Fruit fly (Drosophila melanogaster) whole organism, embryonic: ENCODE data around the gene ohgt.

Experiments used
- Adf1 ChIP-seq: fragments of 200-800 bp; sonication (Bioruptor generic); IDR thresholded peaks from 2 replicates; pipeline ENCODE4 v1.3.6; 2022; ENCODE audit warnings: missing biosample characterization, missing genetic modification characterization
- Antp ChIP-seq: fragments of 200-800 bp; sonication (Bioruptor generic); optimal IDR thresholded peaks from 3 replicates; lab custom pipeline; 2016; ENCODE audit warnings: missing biosample characterization, missing genetic modification characterization
- Awh ChIP-seq: fragments of 200-800 bp; sonication (Bioruptor generic); IDR thresholded peaks from 2 replicates; pipeline ENCODE4, ENCODE4 v1.3.6; 2022; ENCODE audit warnings: missing biosample characterization, missing genetic modification characterization
- B-H1 ChIP-seq: fragments of 200-800 bp; sonication (Bioruptor generic); IDR thresholded peaks from 3 replicates; pipeline ENCODE4 v1.3.6; 2022; ENCODE audit warnings: missing biosample characterization, missing genetic modification characterization
- CG10366 ChIP-seq: fragments of 200-800 bp; sonication (Bioruptor generic); IDR thresholded peaks from 2 replicates; pipeline ENCODE4 v1.3.6; 2022; ENCODE audit warnings: missing biosample characterization, missing genetic modification characterization
- CG11398 ChIP-seq: fragments of 200-800 bp; sonication (Bioruptor generic); optimal IDR thresholded peaks from 2 replicates; lab custom pipeline; 2016; ENCODE audit warnings: missing biosample characterization, missing genetic modification characterization
- CG12299 ChIP-seq: fragments of 200-800 bp; sonication (Bioruptor generic); optimal IDR thresholded peaks from 2 replicates; lab custom pipeline; 2018; ENCODE audit warnings: missing biosample characterization, mild to moderate bottlenecking, missing genetic modification characterization
- CG13123 ChIP-seq: fragments of 200-800 bp; sonication (Bioruptor generic); optimal IDR thresholded peaks from 2 replicates; lab custom pipeline; 2016; ENCODE audit warnings: missing biosample characterization, missing genetic modification characterization
- CG14860 ChIP-seq: fragments of 200-800 bp; sonication (Bioruptor generic); IDR thresholded peaks from 3 replicates; pipeline ENCODE4 v1.3.6; 2022; ENCODE audit warnings: missing biosample characterization, missing genetic modification characterization; ENCODE audit not compliant: partially characterized antibody
- CG15696 ChIP-seq: fragments of 200-800 bp; sonication (Bioruptor generic); optimal IDR thresholded peaks from 2 replicates; lab custom pipeline; 2019; ENCODE audit warnings: missing biosample characterization, mild to moderate bottlenecking, missing genetic modification characterization, moderate library complexity
- CG18476 ChIP-seq: fragments of 200-800 bp; sonication (Bioruptor generic); optimal IDR thresholded peaks from 2 replicates; lab custom pipeline; 2016; ENCODE audit warnings: missing biosample characterization, mild to moderate bottlenecking, missing genetic modification characterization
- CG3065 ChIP-seq: fragments of 200-800 bp; sonication (Bioruptor generic); optimal IDR thresholded peaks from 2 replicates; lab custom pipeline; 2016; ENCODE audit warnings: missing biosample characterization, missing genetic modification characterization
- CG31388 ChIP-seq: fragments of 200-800 bp; sonication (Bioruptor generic); optimal IDR thresholded peaks from 2 replicates; lab custom pipeline; 2016; ENCODE audit warnings: missing biosample characterization, missing genetic modification characterization
- CG32767 ChIP-seq: fragments of 200-800 bp; sonication (Bioruptor generic); IDR thresholded peaks from 2 replicates; pipeline ENCODE4 v1.3.6; 2022; ENCODE audit warnings: missing biosample characterization, missing genetic modification characterization
- CG4282 ChIP-seq: fragments of 200-800 bp; sonication (Bioruptor generic); optimal IDR thresholded peaks from 2 replicates; lab custom pipeline; 2016; ENCODE audit warnings: missing biosample characterization, missing genetic modification characterization
- CG4707 ChIP-seq: fragments of 200-800 bp; sonication (Bioruptor generic); optimal IDR thresholded peaks from 2 replicates; lab custom pipeline; 2018; ENCODE audit warnings: missing biosample characterization, mild to moderate bottlenecking, missing genetic modification characterization, moderate library complexity
- CG5245 ChIP-seq: fragments of 200-800 bp; sonication (Bioruptor generic); optimal IDR thresholded peaks from 3 replicates; lab custom pipeline; 2016; ENCODE audit warnings: missing biosample characterization, missing genetic modification characterization
- CG6765 ChIP-seq: fragments of 200-800 bp; sonication (Bioruptor generic); optimal IDR thresholded peaks from 3 replicates; lab custom pipeline; 2017; ENCODE audit warnings: missing biosample characterization, mild to moderate bottlenecking, missing genetic modification characterization
- CG7357 ChIP-seq: fragments of 200-800 bp; sonication (Bioruptor generic); IDR thresholded peaks from 3 replicates; pipeline ENCODE4 v1.3.6; 2022; ENCODE audit warnings: missing biosample characterization, missing genetic modification characterization
- CG7745 ChIP-seq: fragments of 200-800 bp; sonication (Bioruptor generic); optimal IDR thresholded peaks from 2 replicates; lab custom pipeline; 2018; ENCODE audit warnings: missing biosample characterization, mild to moderate bottlenecking, missing genetic modification characterization, moderate library complexity
- CG8924 ChIP-seq: fragments of 200-800 bp; optimal IDR thresholded peaks from 3 replicates; lab custom pipeline; 2019; ENCODE audit warnings: missing biosample characterization, mild to moderate bottlenecking, missing genetic modification characterization, moderate library complexity
- D ChIP-seq, 2 experiments: fragments of 200-800 bp in 1 of 2; fragments of >200 bp in 1 of 2; sonication (Bioruptor generic) in 1 of 2; optimal IDR thresholded peaks; 2 replicates in 1 of 2; 3 replicates in 1 of 2; lab custom pipeline; 2017; ENCODE audit warnings: mild to moderate bottlenecking in 1 of 2, missing biosample characterization in 1 of 2, missing genetic modification characterization in 1 of 2, missing genetic modification reagents in 1 of 2
- HLH54F ChIP-seq: fragments of 200-800 bp; sonication (Bioruptor generic); optimal IDR thresholded peaks from 3 replicates; lab custom pipeline; 2016; ENCODE audit warnings: missing biosample characterization, missing genetic modification characterization
- Hr39 ChIP-seq: fragments of >200 bp; optimal IDR thresholded peaks from 2 replicates; lab custom pipeline; 2017
- Hsf ChIP-seq: fragments of 200-800 bp; sonication (Bioruptor generic); optimal IDR thresholded peaks from 3 replicates; lab custom pipeline; 2016; ENCODE audit warnings: missing biosample characterization, missing genetic modification characterization
- Lpt ChIP-seq: fragments of >200 bp; optimal IDR thresholded peaks from 2 replicates; lab custom pipeline; 2018; ENCODE audit warnings: missing biosample characterization, missing genetic modification characterization
- PHDP ChIP-seq: fragments of 200-800 bp; sonication (Bioruptor generic); optimal IDR thresholded peaks from 3 replicates; lab custom pipeline; 2018; ENCODE audit warnings: missing biosample characterization, mild to moderate bottlenecking, missing genetic modification characterization, moderate library complexity
- Sox102F ChIP-seq: fragments of 200-800 bp; sonication (Bioruptor generic); optimal IDR thresholded peaks from 2 replicates; lab custom pipeline; 2018; ENCODE audit warnings: missing biosample characterization, mild to moderate bottlenecking, missing genetic modification characterization, moderate library complexity
- Sry-δ ChIP-seq: fragments of 200-800 bp; sonication (Bioruptor generic); optimal IDR thresholded peaks from 2 replicates; lab custom pipeline; 2016; ENCODE audit warnings: missing biosample characterization, missing genetic modification characterization
- Trl ChIP-seq, 3 experiments: fragments of >200 bp in 2 of 3; fragments of 200-800 bp in 1 of 3; sonication (Bioruptor generic) in 1 of 3; optimal IDR thresholded peaks; 2 replicates in 1 of 3; 3 replicates in 2 of 3; lab custom pipeline; 2016 to 2017; ENCODE audit warnings: missing biosample characterization in 1 of 3, missing genetic modification characterization in 1 of 3
- ara ChIP-seq: fragments of 200-800 bp; sonication (Bioruptor generic); IDR thresholded peaks from 2 replicates; pipeline ENCODE4 v1.3.6; 2022; ENCODE audit warnings: missing biosample characterization, missing genetic modification characterization
- eve ChIP-seq, 2 experiments: fragments of >200 bp; optimal IDR thresholded peaks; 2 replicates each; lab custom pipeline; 2017; ENCODE audit warnings: missing biosample characterization in 2 of 2, missing genetic modification characterization in 2 of 2
- ftz-f1 ChIP-seq: fragments of 200-800 bp; sonication (Bioruptor generic); optimal IDR thresholded peaks from 2 replicates; lab custom pipeline; 2016; ENCODE audit warnings: missing biosample characterization, missing genetic modification characterization
- ind ChIP-seq: fragments of 200-800 bp; sonication (Bioruptor generic); optimal IDR thresholded peaks from 3 replicates; lab custom pipeline; 2016; ENCODE audit warnings: missing biosample characterization, missing genetic modification characterization
- nom ChIP-seq: fragments of 200-800 bp; sonication (Bioruptor generic); optimal IDR thresholded peaks from 2 replicates; lab custom pipeline; 2017; ENCODE audit warnings: missing biosample characterization, missing genetic modification characterization, mild to moderate bottlenecking, moderate library complexity, missing genetic modification reagents
- oc ChIP-seq: fragments of 200-800 bp; sonication (Bioruptor generic); optimal IDR thresholded peaks from 2 replicates; lab custom pipeline; 2018; ENCODE audit warnings: missing biosample characterization, mild to moderate bottlenecking, missing genetic modification characterization, moderate library complexity
- peb ChIP-seq: fragments of 200-800 bp; sonication (Bioruptor generic); IDR thresholded peaks from 2 replicates; pipeline ENCODE4 v1.3.6; 2022; ENCODE audit warnings: missing biosample characterization, missing genetic modification characterization
- phol ChIP-seq: fragments of 200-800 bp; sonication (Bioruptor generic); optimal IDR thresholded peaks from 3 replicates; lab custom pipeline; 2018; ENCODE audit warnings: missing biosample characterization, mild to moderate bottlenecking, missing genetic modification characterization, moderate library complexity
- prd ChIP-seq, 3 experiments: fragments of >200 bp in 2 of 3; fragments of 200-800 bp in 1 of 3; sonication (Bioruptor generic) in 1 of 3; optimal IDR thresholded peaks in 2 of 3; IDR thresholded peaks in 1 of 3; 2 replicates in 2 of 3; 3 replicates in 1 of 3; pipeline versions ENCODE4 v1.3.6 to Lab custom; 2017 to 2022; ENCODE audit warnings: missing biosample characterization in 1 of 3, missing genetic modification characterization in 1 of 3
- rib ChIP-seq: fragments of 200-800 bp; sonication (Bioruptor generic); IDR thresholded peaks from 2 replicates; pipeline ENCODE4 v1.3.6; 2022; ENCODE audit warnings: missing biosample characterization, missing genetic modification characterization
- schlank ChIP-seq: fragments of 200-800 bp; sonication (Bioruptor generic); optimal IDR thresholded peaks from 2 replicates; lab custom pipeline; 2018; ENCODE audit warnings: missing biosample characterization, mild to moderate bottlenecking, missing genetic modification characterization
- scrt ChIP-seq: fragments of 200-800 bp; sonication (Bioruptor generic); optimal IDR thresholded peaks from 2 replicates; lab custom pipeline; 2018; ENCODE audit warnings: missing biosample characterization, mild to moderate bottlenecking, missing genetic modification characterization, moderate library complexity
- sima ChIP-seq: fragments of 200-800 bp; sonication (Bioruptor generic); optimal IDR thresholded peaks from 2 replicates; lab custom pipeline; 2016; ENCODE audit warnings: missing biosample characterization, missing genetic modification characterization
- slou ChIP-seq: fragments of 200-800 bp; sonication (Bioruptor generic); optimal IDR thresholded peaks from 3 replicates; lab custom pipeline; 2016; ENCODE audit warnings: missing biosample characterization, missing genetic modification characterization
- sug ChIP-seq: fragments of 200-800 bp; optimal IDR thresholded peaks from 2 replicates; lab custom pipeline; 2019; ENCODE audit warnings: missing biosample characterization, mild to moderate bottlenecking, missing genetic modification characterization, moderate library complexity
- tap ChIP-seq: fragments of 200-800 bp; optimal IDR thresholded peaks from 3 replicates; lab custom pipeline; 2019; ENCODE audit warnings: missing biosample characterization, mild to moderate bottlenecking, missing genetic modification characterization, moderate library complexity
- toy ChIP-seq: fragments of 200-800 bp; sonication (Bioruptor generic); IDR thresholded peaks from 2 replicates; pipeline ENCODE4 v1.3.6; 2022; ENCODE audit warnings: missing biosample characterization, missing genetic modification characterization
- trh ChIP-seq: fragments of 200-800 bp; sonication (Bioruptor generic); optimal IDR thresholded peaks from 2 replicates; lab custom pipeline; 2016; ENCODE audit warnings: missing biosample characterization, missing genetic modification characterization
- z ChIP-seq: fragments of 200-800 bp; sonication (Bioruptor generic); IDR thresholded peaks from 3 replicates; pipeline ENCODE4 v1.3.6; 2022; ENCODE audit warnings: missing biosample characterization, missing genetic modification characterization

ohgt gene

dm6 chr3R:10097531-10098295, 48.7 kb downstream of the ohgt start (continued):
- peak; percentile 73 for TF ChIP-seq schlank
- peak; percentile 57 for TF ChIP-seq Hsf (GFP tag; lab: Kevin White, UChicago)
- TF ChIP-seq peb (GFP tag; lab: Robert Waterston, UW): no peak
- TF ChIP-seq ara (GFP tag; lab: Robert Waterston, UW): peak; percentile 60
- no peak for TF ChIP-seq CG3065
- TF ChIP-seq Awh: no peak
- no peak for TF ChIP-seq Sry-δ (GFP tag; lab: Kevin White, UChicago)
- TF ChIP-seq sug (tag; lab: Kevin White, UChicago): peak; percentile 90
- peak; percentile 21 for TF ChIP-seq scrt (GFP tag; lab: Kevin White, UChicago)
- TF ChIP-seq CG15696: peak; percentile 9
- peak; percentile 62 for TF ChIP-seq phol
- no peak for TF ChIP-seq CG4282 (GFP tag; lab: Kevin White, UChicago)
- no peak for TF ChIP-seq z (GFP tag; lab: Robert Waterston, UW)
- TF ChIP-seq oc (tag; lab: Kevin White, UChicago): peak; percentile 58
- no peak for TF ChIP-seq CG4707 (GFP tag; lab: Kevin White, UChicago)
- peak; percentile 66 for TF ChIP-seq CG6765 (GFP tag; lab: Kevin White, UChicago)
- peak; percentile 58 for TF ChIP-seq Adf1 (GFP tag; lab: Robert Waterston, UW)
- no peak for TF ChIP-seq CG5245 (GFP tag; lab: Kevin White, UChicago)
- no peak for TF ChIP-seq prd (optimal IDR thresholded peaks at IDR 0.05; lab: Kevin White, UChicago)
- TF ChIP-seq prd (GFP tag; IDR thresholded peaks at IDR 0.05; lab: Robert Waterston, UW): peak; percentile 70
- peak; percentile 65; the same call in 1 of the 2 replicates for TF ChIP-seq CG32767 (GFP tag; lab: Robert Waterston, UW)
- no peak for TF ChIP-seq slou (GFP tag; lab: Kevin White, UChicago)
- no peak for TF ChIP-seq ftz-f1 (GFP tag; lab: Kevin White, UChicago)
- TF ChIP-seq Trl (optimal IDR thresholded peaks at IDR 0.05; lab: Kevin White, UChicago): no peak
- TF ChIP-seq Trl (GFP tag; optimal IDR thresholded peaks at IDR 0.05; lab: Kevin White, UChicago): peak; percentile 72
- peak; percentile 63 for TF ChIP-seq CG7357 (GFP tag; lab: Robert Waterston, UW)
- TF ChIP-seq nom: no peak
- no peak for TF ChIP-seq CG14860 (GFP tag; lab: Robert Waterston, UW)
- no peak for TF ChIP-seq CG13123
- peak; percentile 42; the same call in 1 of the 2 replicates for TF ChIP-seq CG10366 (GFP tag; lab: Robert Waterston, UW)
- no peak for TF ChIP-seq Lpt (GFP tag; lab: Kevin White, UChicago)
- TF ChIP-seq Sox102F: peak; percentile 71
- TF ChIP-seq ind: peak; percentile 74
- no peak for TF ChIP-seq CG31388 (GFP tag; lab: Kevin White, UChicago)
- peak; percentile 66 for TF ChIP-seq HLH54F
- TF ChIP-seq tap: peak; percentile 76
- peak; percentile 76 for TF ChIP-seq CG8924 (tag; lab: Kevin White, UChicago)
- no peak for TF ChIP-seq toy (GFP tag; lab: Robert Waterston, UW)
- TF ChIP-seq sima: no peak
- TF ChIP-seq PHDP (tag; lab: Kevin White, UChicago): peak; percentile 67
- TF ChIP-seq trh (GFP tag; lab: Kevin White, UChicago): peak; percentile 34
- TF ChIP-seq Antp (GFP tag; lab: Kevin White, UChicago): peak; percentile 77
- TF ChIP-seq D (optimal IDR thresholded peaks at IDR 0.05; lab: Kevin White, UChicago): no peak
- TF ChIP-seq D (GFP tag; optimal IDR thresholded peaks at IDR 0.05; lab: Kevin White, UChicago): peak; percentile 36
- TF ChIP-seq CG11398 (GFP tag; lab: Kevin White, UChicago): peak; percentile 58
- TF ChIP-seq Hr39 (lab: Kevin White, UChicago): no peak
- TF ChIP-seq eve (GFP tag; optimal IDR thresholded peaks at IDR 0.05; lab: Kevin White, UChicago): peak in 1 of 2 experiments; percentile 85
- peak; percentile 50; the same call in 1 of the 3 replicates for TF ChIP-seq B-H1
- peak; percentile 32 for TF ChIP-seq CG12299 (tag; lab: Kevin White, UChicago)
- TF ChIP-seq rib: peak; percentile 44; the same call in 1 of the 2 replicates
- no peak for TF ChIP-seq CG18476
- TF ChIP-seq CG7745 (tag; lab: Kevin White, UChicago): no peak
